Fruit fly (Drosophila melanogaster) whole organism, prepupa: ENCODE results near the gene CG6865.

Experiments used
- Blimp-1 ChIP-seq: fragments of 200-800 bp; sonication (Bioruptor generic); optimal IDR thresholded peaks from 3 replicates; lab custom pipeline; 2017; ENCODE audit warnings: missing biosample characterization, missing genetic modification characterization, mild to moderate bottlenecking, moderate library complexity, missing genetic modification reagents
- CG10631 ChIP-seq: fragments of 200-800 bp; sonication (Bioruptor generic); optimal IDR thresholded peaks from 2 replicates; lab custom pipeline; 2016; ENCODE audit warnings: missing biosample characterization, missing genetic modification characterization
- CG11902 ChIP-seq: fragments of 200-800 bp; sonication (Bioruptor generic); optimal IDR thresholded peaks from 3 replicates; lab custom pipeline; 2016; ENCODE audit warnings: missing biosample characterization, missing genetic modification characterization
- CG16779 ChIP-seq: fragments of 200-800 bp; sonication (Bioruptor generic); optimal IDR thresholded peaks from 3 replicates; lab custom pipeline; 2017; ENCODE audit warnings: missing biosample characterization, mild to moderate bottlenecking, missing genetic modification characterization
- CG31627 ChIP-seq: fragments of 200-800 bp; sonication (Bioruptor generic); optimal IDR thresholded peaks from 3 replicates; lab custom pipeline; 2016; ENCODE audit warnings: missing biosample characterization, missing genetic modification characterization
- CG34406 ChIP-seq: fragments of 200-800 bp; sonication (Bioruptor generic); optimal IDR thresholded peaks from 3 replicates; lab custom pipeline; 2016; ENCODE audit warnings: missing biosample characterization, missing genetic modification characterization
- CG3919 ChIP-seq: fragments of 200-800 bp; sonication (Bioruptor generic); optimal IDR thresholded peaks from 3 replicates; lab custom pipeline; 2016; ENCODE audit warnings: missing biosample characterization, missing genetic modification characterization
- CG4318 ChIP-seq: fragments of 200-800 bp; sonication (Bioruptor generic); optimal IDR thresholded peaks from 3 replicates; lab custom pipeline; 2017; ENCODE audit warnings: missing biosample characterization, mild to moderate bottlenecking, missing genetic modification characterization
- CG6276 ChIP-seq: fragments of 200-800 bp; sonication (Bioruptor generic); optimal IDR thresholded peaks from 2 replicates; lab custom pipeline; 2017; ENCODE audit warnings: missing biosample characterization, mild to moderate bottlenecking, missing genetic modification characterization
- CG6792 ChIP-seq: fragments of 200-800 bp; sonication (Bioruptor generic); optimal IDR thresholded peaks from 3 replicates; lab custom pipeline; 2016; ENCODE audit warnings: missing biosample characterization, missing genetic modification characterization
- CG6854 ChIP-seq: fragments of 200-800 bp; sonication (Bioruptor generic); optimal IDR thresholded peaks from 2 replicates; lab custom pipeline; 2017; ENCODE audit warnings: missing biosample characterization, mild to moderate bottlenecking, missing genetic modification characterization
- CG8319 ChIP-seq: fragments of 200-800 bp; sonication (Bioruptor generic); optimal IDR thresholded peaks from 3 replicates; lab custom pipeline; 2016; ENCODE audit warnings: missing biosample characterization, missing genetic modification characterization
- CG8632 ChIP-seq: fragments of 200-800 bp; sonication (Bioruptor generic); optimal IDR thresholded peaks from 3 replicates; lab custom pipeline; 2016; ENCODE audit warnings: missing biosample characterization, missing genetic modification characterization
- CG9139 ChIP-seq: fragments of 200-800 bp; sonication (Bioruptor generic); optimal IDR thresholded peaks from 3 replicates; lab custom pipeline; 2017; ENCODE audit warnings: missing biosample characterization, mild to moderate bottlenecking, missing genetic modification characterization
- Eip75B ChIP-seq: fragments of 200-800 bp; sonication (Bioruptor generic); optimal IDR thresholded peaks from 3 replicates; lab custom pipeline; 2016; ENCODE audit warnings: missing biosample characterization, missing genetic modification characterization
- Ets21C ChIP-seq: fragments of 200-800 bp; sonication (Bioruptor generic); optimal IDR thresholded peaks from 3 replicates; lab custom pipeline; 2016; ENCODE audit warnings: missing biosample characterization, missing genetic modification characterization
- Ets96B ChIP-seq: fragments of 200-800 bp; optimal IDR thresholded peaks from 2 replicates; lab custom pipeline; 2019; ENCODE audit warnings: missing biosample characterization, mild to moderate bottlenecking, missing genetic modification characterization, moderate library complexity
- Gug ChIP-seq: fragments of 200-800 bp; sonication (Bioruptor generic); IDR thresholded peaks from 2 replicates; pipeline ENCODE4 v1.3.6; 2022; ENCODE audit warnings: missing biosample characterization, missing genetic modification characterization
- Hr39 ChIP-seq: fragments of 200-800 bp; sonication (Bioruptor generic); optimal IDR thresholded peaks from 2 replicates; lab custom pipeline; 2016; ENCODE audit warnings: missing biosample characterization, missing genetic modification characterization
- Hr4 ChIP-seq: fragments of 200-800 bp; sonication (Bioruptor generic); optimal IDR thresholded peaks from 3 replicates; lab custom pipeline; 2016; ENCODE audit warnings: missing biosample characterization, missing genetic modification characterization
- Lpt ChIP-seq: fragments of 200-800 bp; sonication (Bioruptor generic); optimal IDR thresholded peaks from 3 replicates; lab custom pipeline; 2016; ENCODE audit warnings: missing biosample characterization, missing genetic modification characterization
- Met ChIP-seq: fragments of 200-800 bp; sonication (Bioruptor generic); optimal IDR thresholded peaks from 3 replicates; lab custom pipeline; 2016; ENCODE audit warnings: missing biosample characterization, missing genetic modification characterization
- OdsH ChIP-seq: fragments of 200-800 bp; sonication (Bioruptor generic); optimal IDR thresholded peaks from 3 replicates; lab custom pipeline; 2016; ENCODE audit warnings: missing biosample characterization, missing genetic modification characterization
- Sox14 ChIP-seq: fragments of 200-800 bp; sonication (Bioruptor generic); optimal IDR thresholded peaks from 3 replicates; lab custom pipeline; 2016; ENCODE audit warnings: missing biosample characterization, missing genetic modification characterization
- Sox15 ChIP-seq: fragments of 200-800 bp; sonication (Bioruptor generic); optimal IDR thresholded peaks from 3 replicates; lab custom pipeline; 2016; ENCODE audit warnings: missing biosample characterization, missing genetic modification characterization
- achi ChIP-seq: fragments of 200-800 bp; sonication (Bioruptor generic); optimal IDR thresholded peaks from 3 replicates; lab custom pipeline; 2016; ENCODE audit warnings: missing biosample characterization, missing genetic modification characterization
- acj6 ChIP-seq: fragments of 200-800 bp; sonication (Bioruptor generic); optimal IDR thresholded peaks from 3 replicates; lab custom pipeline; 2016; ENCODE audit warnings: missing biosample characterization, missing genetic modification characterization
- cyc ChIP-seq: fragments of 200-800 bp; sonication (Bioruptor generic); optimal IDR thresholded peaks from 3 replicates; lab custom pipeline; 2016; ENCODE audit warnings: missing biosample characterization, missing genetic modification characterization
- dac ChIP-seq: fragments of 200-800 bp; sonication (Bioruptor generic); optimal IDR thresholded peaks from 2 replicates; lab custom pipeline; 2017; ENCODE audit warnings: missing biosample characterization, mild to moderate bottlenecking, missing genetic modification characterization
- dsx ChIP-seq: fragments of 200-800 bp; optimal IDR thresholded peaks from 3 replicates; lab custom pipeline; 2019; ENCODE audit warnings: missing biosample characterization, mild to moderate bottlenecking, missing genetic modification characterization, moderate library complexity; ENCODE audit not compliant: poor library complexity, severe bottlenecking
- fd59A ChIP-seq: fragments of 200-800 bp; sonication (Bioruptor generic); optimal IDR thresholded peaks from 2 replicates; lab custom pipeline; 2017; ENCODE audit warnings: missing biosample characterization, mild to moderate bottlenecking, missing genetic modification characterization, missing genetic modification reagents
- lz ChIP-seq: fragments of 200-800 bp; sonication (Bioruptor generic); optimal IDR thresholded peaks from 3 replicates; lab custom pipeline; 2016; ENCODE audit warnings: missing biosample characterization, missing genetic modification characterization
- net ChIP-seq: fragments of 200-800 bp; sonication (Bioruptor generic); optimal IDR thresholded peaks from 3 replicates; lab custom pipeline; 2016; ENCODE audit warnings: missing biosample characterization, missing genetic modification characterization
- pdm3 ChIP-seq: fragments of 200-800 bp; sonication (Bioruptor generic); optimal IDR thresholded peaks from 3 replicates; lab custom pipeline; 2016; ENCODE audit warnings: missing biosample characterization, missing genetic modification characterization
- salr ChIP-seq, 2 experiments: fragments of 200-800 bp; sonication (Bioruptor generic); optimal IDR thresholded peaks; 3 replicates each; lab custom pipeline; 2016 to 2018; ENCODE audit warnings: missing biosample characterization in 2 of 2, missing genetic modification characterization in 2 of 2, mild to moderate bottlenecking in 1 of 2
- ss ChIP-seq, 2 experiments: fragments of 200-800 bp; sonication (Bioruptor generic); optimal IDR thresholded peaks; 2 replicates in 1 of 2; 3 replicates in 1 of 2; lab custom pipeline; 2017 to 2018; ENCODE audit warnings: mild to moderate bottlenecking in 2 of 2, missing biosample characterization in 2 of 2, missing genetic modification characterization in 2 of 2, moderate library complexity in 1 of 2
- svp ChIP-seq: fragments of 200-800 bp; sonication (Bioruptor generic); peaks from one replicate; lab custom pipeline; 2016; ENCODE audit warnings: missing biosample characterization, missing genetic modification characterization
- topi ChIP-seq: fragments of 200-800 bp; sonication (Bioruptor generic); optimal IDR thresholded peaks from 3 replicates; lab custom pipeline; 2016; ENCODE audit warnings: missing biosample characterization, missing genetic modification characterization

The CG6865 gene

DNA sequence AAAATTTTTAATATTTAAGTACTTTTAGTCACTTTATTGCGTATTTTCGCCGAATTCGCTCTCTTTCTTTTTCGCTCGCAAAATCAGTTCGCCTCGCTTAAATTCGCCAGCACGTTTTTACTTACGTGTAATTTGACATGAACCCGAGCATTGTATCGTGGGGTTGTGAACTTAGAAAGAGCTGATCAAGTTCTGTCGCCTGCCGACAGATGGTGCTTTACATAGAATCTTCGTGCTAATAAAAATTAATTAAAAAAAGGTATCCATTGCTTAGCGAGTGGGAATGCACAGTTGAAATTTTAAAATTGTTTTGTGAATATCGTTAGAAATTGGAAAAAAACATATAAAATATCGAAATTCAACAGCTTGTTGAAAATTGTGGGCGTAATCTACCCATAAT, 15.0 kb upstream of the CG6865 start (continued):
- TF ChIP-seq CG11902 (no peak), CG34406 (GFP tag; lab: Kevin White, UChicago) (no peak), Ets96B (no peak), CG10631 (GFP tag; lab: Kevin White, UChicago) (no peak), acj6 (GFP tag; lab: Kevin White, UChicago) (peak; percentile 25), CG4318 (no peak), CG6792 (GFP tag; lab: Kevin White, UChicago) (peak; percentile 17)

- TF ChIP-seq OdsH (GFP tag; lab: Kevin White, UChicago), result no peak
- no peak for TF ChIP-seq Sox15
- TF ChIP-seq dac (GFP tag; lab: Kevin White, UChicago), result no peak
- no peak for TF ChIP-seq Ets21C (GFP tag; lab: Kevin White, UChicago)
- TF ChIP-seq Sox14 (GFP tag; lab: Kevin White, UChicago), result no peak
- no peak for TF ChIP-seq CG31627 (GFP tag; lab: Kevin White, UChicago)
- no peak for TF ChIP-seq lz (GFP tag; lab: Kevin White, UChicago)
- TF ChIP-seq CG16779 (tag; lab: Kevin White, UChicago), result no peak
- no peak for TF ChIP-seq CG3919 (GFP tag; lab: Kevin White, UChicago)
- TF ChIP-seq salr (GFP tag; optimal IDR thresholded peaks at IDR 0.05; lab: Kevin White, UChicago), result no peak
- no peak for TF ChIP-seq CG10631 (GFP tag; lab: Kevin White, UChicago)
- TF ChIP-seq Hr39 (GFP tag; lab: Kevin White, UChicago), result no peak
- TF ChIP-seq CG6854 (GFP tag; lab: Kevin White, UChicago), result no peak
- no peak for TF ChIP-seq dsx (GFP tag; lab: Kevin White, UChicago)
- no peak for TF ChIP-seq achi
- no peak for TF ChIP-seq CG8632
- TF ChIP-seq ss (GFP tag; optimal IDR thresholded peaks at IDR 0.05; lab: Kevin White, UChicago), result no peak
- no peak for TF ChIP-seq Gug (GFP tag; lab: Robert Waterston, UW)
- no peak for TF ChIP-seq Eip75B (GFP tag; lab: Kevin White, UChicago)
- no peak for TF ChIP-seq pdm3
These were observed 11.2 kb upstream of the CG6865 start for dm6 chr3L:18852223-18852622.

DNA sequence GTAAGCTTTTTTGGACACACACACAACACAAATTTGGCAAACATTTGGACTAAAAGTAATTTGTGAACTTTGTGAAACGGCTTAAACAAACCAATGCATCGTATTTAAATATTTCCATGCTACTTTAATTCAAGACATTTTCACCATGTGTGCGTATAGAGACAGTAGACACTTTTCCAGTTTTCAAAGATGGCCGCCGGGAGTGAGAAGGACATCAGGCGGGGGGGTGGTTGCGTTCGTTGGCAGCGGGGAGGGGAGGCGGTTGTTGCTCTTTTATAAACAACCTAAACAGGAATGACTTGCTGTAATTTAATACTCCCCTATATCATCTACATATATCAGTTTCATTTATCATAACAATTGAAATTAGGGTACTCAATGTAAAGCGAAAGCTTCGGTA, 10.0 kb upstream of the CG6865 start:
- TF ChIP-seq CG6276 (GFP tag; lab: Kevin White, UChicago), result no peak
- no peak for TF ChIP-seq Blimp-1 (GFP tag; lab: Kevin White, UChicago)
- no peak for TF ChIP-seq Hr4 (GFP tag; lab: Kevin White, UChicago)
- TF ChIP-seq Ets21C (GFP tag; lab: Kevin White, UChicago), result no peak
- TF ChIP-seq Lpt (GFP tag; lab: Kevin White, UChicago), result no peak
- no peak for TF ChIP-seq cyc (GFP tag; lab: Kevin White, UChicago)
- no peak for TF ChIP-seq Met (GFP tag; lab: Kevin White, UChicago)
- TF ChIP-seq Eip75B (GFP tag; lab: Kevin White, UChicago), result no peak
- no peak for TF ChIP-seq fd59A (GFP tag; lab: Kevin White, UChicago)
- TF ChIP-seq CG8319 (GFP tag; lab: Kevin White, UChicago), result no peak
- TF ChIP-seq net (GFP tag; lab: Kevin White, UChicago), result no peak
- no peak for TF ChIP-seq CG9139 (GFP tag; lab: Kevin White, UChicago)

- TF ChIP-seq svp (GFP tag; lab: Kevin White, UChicago) (no peak), Ets96B (no peak), topi (GFP tag; lab: Kevin White, UChicago) (no peak), OdsH (GFP tag; lab: Kevin White, UChicago) (no peak), CG34406 (GFP tag; lab: Kevin White, UChicago) (no peak)
- TF ChIP-seq, all 60 proteins: peak for 0
These were observed 9.0 kb upstream of the CG6865 start for dm6 chr3L:18854412-18854811.
